1 fruit fly cellular context compared by ENCODE assay signal in genomic region chr3L:21037404-21037803, dm6.
A peak's percentile ranks its signal among the peaks of the same experiment; 100 is the strongest.
TF ChIP-seq lines count a peak whose summit lies in the region.

No protein-coding gene starts in this region.

TF ChIP-seq in whole organism, embryonic, 481 proteins besides CTCF, POLR2A, EP300 and RAD21 (continued from another document and continues in another):
- TF ChIP-seq run (tag; optimal IDR thresholded peaks at IDR 0.05; lab: Kevin White, UChicago), result peak; percentile 69
- TF ChIP-seq Atf6 (GFP tag; IDR thresholded peaks at IDR 0.05; lab: Robert Waterston, UW), result peak; percentile 84
- peak; percentile 78 for TF ChIP-seq Meics (GFP tag; optimal IDR thresholded peaks at IDR 0.05; lab: Kevin White, UChicago)
- peak; percentile 27 for TF ChIP-seq Elba2 (GFP tag; optimal IDR thresholded peaks at IDR 0.05; lab: Kevin White, UChicago)
- peak; percentile 78 for TF ChIP-seq Fer3 (tag; optimal IDR thresholded peaks at IDR 0.05; lab: Kevin White, UChicago)
- TF ChIP-seq ERR (GFP tag; optimal IDR thresholded peaks at IDR 0.05; lab: Kevin White, UChicago), result peak; percentile 43
- TF ChIP-seq CG1603 (tag; optimal IDR thresholded peaks at IDR 0.05; lab: Kevin White, UChicago), result peak; percentile 62
- peak; percentile 64; the same call in 1 of the 2 replicates for TF ChIP-seq CG32767 (GFP tag; IDR thresholded peaks at IDR 0.05; lab: Robert Waterston, UW)
- TF ChIP-seq gcm2 (GFP tag; optimal IDR thresholded peaks at IDR 0.05; lab: Kevin White, UChicago), result no peak
- TF ChIP-seq CG10147 (GFP tag; optimal IDR thresholded peaks at IDR 0.05; lab: Kevin White, UChicago), result peak; percentile 71
- TF ChIP-seq Bdp1 (GFP tag; optimal IDR thresholded peaks at IDR 0.05; lab: Kevin White, UChicago), result peak; percentile 16
- TF ChIP-seq CG11723 (GFP tag; optimal IDR thresholded peaks at IDR 0.05; lab: Kevin White, UChicago), result peak; percentile 56
- TF ChIP-seq Antp (GFP tag; optimal IDR thresholded peaks at IDR 0.05; lab: Kevin White, UChicago), result peak; percentile 35
- peak; percentile 42 for TF ChIP-seq CG31388 (GFP tag; optimal IDR thresholded peaks at IDR 0.05; lab: Kevin White, UChicago)
- no peak for TF ChIP-seq bbx (GFP tag; IDR thresholded peaks at IDR 0.05; lab: Robert Waterston, UW; ENCODE audit: partially characterized antibody)
- peak; percentile 67 for TF ChIP-seq CG12219 (GFP tag; optimal IDR thresholded peaks at IDR 0.05; lab: Kevin White, UChicago)
- no peak for TF ChIP-seq CG9876 (GFP tag; optimal IDR thresholded peaks at IDR 0.05; lab: Kevin White, UChicago)
- TF ChIP-seq CG4820 (GFP tag; optimal IDR thresholded peaks at IDR 0.05; lab: Kevin White, UChicago), result peak; percentile 63
- no peak for TF ChIP-seq stwl (tag; optimal IDR thresholded peaks at IDR 0.05; lab: Kevin White, UChicago)
- TF ChIP-seq Dip2 (GFP tag; IDR thresholded peaks at IDR 0.05; lab: Robert Waterston, UW), result no peak
- TF ChIP-seq CG2678 (tag; optimal IDR thresholded peaks at IDR 0.05; lab: Kevin White, UChicago), result peak; percentile 91
- TF ChIP-seq TFAM (GFP tag; optimal IDR thresholded peaks at IDR 0.05; lab: Kevin White, UChicago), result no peak
- peak; percentile 59 for TF ChIP-seq scrt (GFP tag; optimal IDR thresholded peaks at IDR 0.05; lab: Kevin White, UChicago)
- TF ChIP-seq ems (GFP tag; optimal IDR thresholded peaks at IDR 0.05; lab: Kevin White, UChicago), result peak; percentile 80
- peak; percentile 34 for TF ChIP-seq CHES-1-like (GFP tag; optimal IDR thresholded peaks at IDR 0.05; lab: Kevin White, UChicago)
- peak; percentile 59 for TF ChIP-seq CG9437 (GFP tag; optimal IDR thresholded peaks at IDR 0.05; lab: Kevin White, UChicago)
- TF ChIP-seq cas (GFP tag; IDR thresholded peaks at IDR 0.05; lab: Robert Waterston, UW), result no peak
- TF ChIP-seq CG13894 (tag; optimal IDR thresholded peaks at IDR 0.05; lab: Kevin White, UChicago), result peak; percentile 54
- TF ChIP-seq CG7963 (GFP tag; IDR thresholded peaks at IDR 0.05; lab: Robert Waterston, UW; ENCODE audit: partially characterized antibody), result no peak
- TF ChIP-seq CG12236 (GFP tag; optimal IDR thresholded peaks at IDR 0.05; lab: Kevin White, UChicago), result peak; percentile 54
- peak; percentile 53 for TF ChIP-seq CG3065 (GFP tag; optimal IDR thresholded peaks at IDR 0.05; lab: Kevin White, UChicago)
- peak; percentile 53 for TF ChIP-seq pum (GFP tag; optimal IDR thresholded peaks at IDR 0.05; lab: Kevin White, UChicago)
- TF ChIP-seq dati (GFP tag; IDR thresholded peaks at IDR 0.05; lab: Robert Waterston, UW), result no peak
- no peak for TF ChIP-seq Opbp (GFP tag; IDR thresholded peaks at IDR 0.05; lab: Robert Waterston, UW; ENCODE audit: partially characterized antibody)
- TF ChIP-seq mirr (GFP tag; optimal IDR thresholded peaks at IDR 0.05; lab: Kevin White, UChicago), result no peak
- TF ChIP-seq Dek (tag; optimal IDR thresholded peaks at IDR 0.05; lab: Kevin White, UChicago), result peak; percentile 67
- no peak for TF ChIP-seq fd102C (GFP tag; optimal IDR thresholded peaks at IDR 0.05; lab: Kevin White, UChicago)
- TF ChIP-seq wek (GFP tag; optimal IDR thresholded peaks at IDR 0.05; lab: Kevin White, UChicago), result peak; percentile 34
- TF ChIP-seq CG6254 (GFP tag; optimal IDR thresholded peaks at IDR 0.05; lab: Kevin White, UChicago), result peak; percentile 57
- peak; percentile 47 for TF ChIP-seq CG8089 (GFP tag; optimal IDR thresholded peaks at IDR 0.05; lab: Kevin White, UChicago)
- TF ChIP-seq vnd (GFP tag; IDR thresholded peaks at IDR 0.05; lab: Robert Waterston, UW; ENCODE audit: partially characterized antibody), result no peak
- peak; percentile 31; the same call in 1 of the 2 replicates for TF ChIP-seq ham (GFP tag; IDR thresholded peaks at IDR 0.05; lab: Robert Waterston, UW)
- no peak for TF ChIP-seq gfzf (GFP tag; optimal IDR thresholded peaks at IDR 0.05; lab: Kevin White, UChicago)
- peak; percentile 31 for TF ChIP-seq btn (GFP tag; optimal IDR thresholded peaks at IDR 0.05; lab: Kevin White, UChicago)
- no peak for TF ChIP-seq p53 (GFP tag; optimal IDR thresholded peaks at IDR 0.05; lab: Kevin White, UChicago)
- peak; percentile 67 for TF ChIP-seq Abd-B (GFP tag; optimal IDR thresholded peaks at IDR 0.05; lab: Kevin White, UChicago)
- TF ChIP-seq crp (GFP tag; optimal IDR thresholded peaks at IDR 0.05; lab: Kevin White, UChicago), result peak in 1 of 2 experiments; percentile 13
- peak; percentile 42 for TF ChIP-seq Ets97D (GFP tag; optimal IDR thresholded peaks at IDR 0.05; lab: Kevin White, UChicago)
- peak; percentile 51; the same call in 2 of the 3 replicates for TF ChIP-seq CG14050 (GFP tag; IDR thresholded peaks at IDR 0.05; lab: Robert Waterston, UW)
- TF ChIP-seq org-1 (GFP tag; optimal IDR thresholded peaks at IDR 0.05; lab: Kevin White, UChicago), result peak; percentile 57
- no peak for TF ChIP-seq aop (GFP tag; IDR thresholded peaks at IDR 0.05; lab: Robert Waterston, UW)
- peak; percentile 77 for TF ChIP-seq CG3847 (GFP tag; IDR thresholded peaks at IDR 0.05; lab: Robert Waterston, UW)
- no peak for TF ChIP-seq CG42726 (GFP tag; IDR thresholded peaks at IDR 0.05; lab: Robert Waterston, UW; ENCODE audit: partially characterized antibody)
- peak; percentile 66 for TF ChIP-seq Nf-YB (GFP tag; optimal IDR thresholded peaks at IDR 0.05; lab: Kevin White, UChicago)
- TF ChIP-seq CG11456 (GFP tag; IDR thresholded peaks at IDR 0.05; lab: Robert Waterston, UW), result no peak; the same call in 2 of the 3 replicates
- 0 out of 3 replicates have a peak, but pooled peaks have one; percentile 38 for TF ChIP-seq Mrtf (GFP tag; IDR thresholded peaks at IDR 0.05; lab: Robert Waterston, UW)
- peak; percentile 37; the same call in 1 of the 2 replicates for TF ChIP-seq CG6272 (GFP tag; IDR thresholded peaks at IDR 0.05; lab: Robert Waterston, UW)
- TF ChIP-seq CG8388 (GFP tag; optimal IDR thresholded peaks at IDR 0.05; lab: Kevin White, UChicago), result peak; percentile 87
- TF ChIP-seq B-H1 (GFP tag; IDR thresholded peaks at IDR 0.05; lab: Robert Waterston, UW), result peak; percentile 47; the same call in 2 of the 3 replicates
- peak; percentile 31 for TF ChIP-seq CG2116 (GFP tag; optimal IDR thresholded peaks at IDR 0.05; lab: Kevin White, UChicago)
- peak; percentile 78 for TF ChIP-seq CG10209 (GFP tag; optimal IDR thresholded peaks at IDR 0.05; lab: Kevin White, UChicago)
- TF ChIP-seq CG18599 (GFP tag; optimal IDR thresholded peaks at IDR 0.05; lab: Kevin White, UChicago), result peak; percentile 80
- no peak for TF ChIP-seq CG15073 (GFP tag; optimal IDR thresholded peaks at IDR 0.05; lab: Kevin White, UChicago)
- peak; percentile 66 for TF ChIP-seq bab2 (GFP tag; optimal IDR thresholded peaks at IDR 0.05; lab: Kevin White, UChicago)
- peak; percentile 66 for TF ChIP-seq al (GFP tag; IDR thresholded peaks at IDR 0.05; lab: Robert Waterston, UW)
- TF ChIP-seq Hr51 (GFP tag; optimal IDR thresholded peaks at IDR 0.05; lab: Kevin White, UChicago), result peak; percentile 44 to 88
- peak; percentile 60 for TF ChIP-seq nerfin-1 (tag; optimal IDR thresholded peaks at IDR 0.05; lab: Kevin White, UChicago)
- TF ChIP-seq eyg (GFP tag; optimal IDR thresholded peaks at IDR 0.05; lab: Kevin White, UChicago), result peak; percentile 32
- peak; percentile 53 for TF ChIP-seq CG32772 (GFP tag; IDR thresholded peaks at IDR 0.05; lab: Robert Waterston, UW)
- TF ChIP-seq CG15696 (tag; optimal IDR thresholded peaks at IDR 0.05; lab: Kevin White, UChicago), result peak; percentile 10
- TF ChIP-seq CG10565 (GFP tag; optimal IDR thresholded peaks at IDR 0.05; lab: Kevin White, UChicago), result no peak
- no peak for TF ChIP-seq CG4282 (GFP tag; optimal IDR thresholded peaks at IDR 0.05; lab: Kevin White, UChicago)
- no peak for TF ChIP-seq CG8765 (GFP tag; IDR thresholded peaks at IDR 0.05; lab: Robert Waterston, UW)
- TF ChIP-seq salm (tag; optimal IDR thresholded peaks at IDR 0.05; lab: Kevin White, UChicago), result peak; percentile 55
- peak; percentile 65 for TF ChIP-seq Rfx (GFP tag; IDR thresholded peaks at IDR 0.05; lab: Robert Waterston, UW)
- peak; percentile 40; the same call in 2 of the 3 replicates for TF ChIP-seq CG34422 (GFP tag; IDR thresholded peaks at IDR 0.05; lab: Robert Waterston, UW)
- TF ChIP-seq CG6791 (GFP tag; IDR thresholded peaks at IDR 0.05; lab: Robert Waterston, UW; ENCODE audit: partially characterized antibody), result no peak
- no peak for TF ChIP-seq pzg (GFP tag; optimal IDR thresholded peaks at IDR 0.05; lab: Kevin White, UChicago)
- peak; percentile 29 for TF ChIP-seq Sry-δ (GFP tag; optimal IDR thresholded peaks at IDR 0.05; lab: Kevin White, UChicago)
- peak; percentile 24 for TF ChIP-seq CG15011 (GFP tag; optimal IDR thresholded peaks at IDR 0.05; lab: Kevin White, UChicago)
- TF ChIP-seq CG6689 (GFP tag; IDR thresholded peaks at IDR 0.05; lab: Robert Waterston, UW), result peak; percentile 83
- peak; percentile 59 for TF ChIP-seq CG15514 (GFP tag; optimal IDR thresholded peaks at IDR 0.05; lab: Kevin White, UChicago)
- peak; percentile 74 for TF ChIP-seq CG12942 (GFP tag; optimal IDR thresholded peaks at IDR 0.05; lab: Kevin White, UChicago)
- TF ChIP-seq danr (GFP tag; IDR thresholded peaks at IDR 0.05; lab: Robert Waterston, UW), result peak; percentile 49; the same call in 1 of the 2 replicates
- TF ChIP-seq D19B (GFP tag; optimal IDR thresholded peaks at IDR 0.05; lab: Kevin White, UChicago), result peak; percentile 35
- TF ChIP-seq gcm (GFP tag; optimal IDR thresholded peaks at IDR 0.05; lab: Kevin White, UChicago), result peak; percentile 93
- TF ChIP-seq tx (GFP tag; optimal IDR thresholded peaks at IDR 0.05; lab: Kevin White, UChicago), result peak; percentile 52
- peak; percentile 65 for TF ChIP-seq twi (tag; optimal IDR thresholded peaks at IDR 0.05; lab: Kevin White, UChicago)
- peak; percentile 37 for TF ChIP-seq slp2 (GFP tag; optimal IDR thresholded peaks at IDR 0.05; lab: Kevin White, UChicago)
- TF ChIP-seq Dip3 (GFP tag; optimal IDR thresholded peaks at IDR 0.05; lab: Kevin White, UChicago), result peak; percentile 53
- peak; percentile 43 for TF ChIP-seq Poxn (GFP tag; IDR thresholded peaks at IDR 0.05; lab: Robert Waterston, UW)
- TF ChIP-seq CG4424 (GFP tag; optimal IDR thresholded peaks at IDR 0.05; lab: Kevin White, UChicago), result peak; percentile 79
- TF ChIP-seq CG8281 (tag; optimal IDR thresholded peaks at IDR 0.05; lab: Kevin White, UChicago), result peak; percentile 49
- TF ChIP-seq CG2712 (tag; optimal IDR thresholded peaks at IDR 0.05; lab: Kevin White, UChicago), result peak; percentile 88
- no peak for TF ChIP-seq mld (GFP tag; IDR thresholded peaks at IDR 0.05; lab: Robert Waterston, UW; ENCODE audit: partially characterized antibody)
- TF ChIP-seq CG30431 (GFP tag; optimal IDR thresholded peaks at IDR 0.05; lab: Kevin White, UChicago), result no peak
- TF ChIP-seq CG7357 (GFP tag; IDR thresholded peaks at IDR 0.05; lab: Robert Waterston, UW), result peak; percentile 57; the same call in 2 of the 3 replicates
- TF ChIP-seq Gsc (GFP tag; IDR thresholded peaks at IDR 0.05; lab: Robert Waterston, UW), result no peak
- TF ChIP-seq Fer2 (tag; optimal IDR thresholded peaks at IDR 0.05; lab: Kevin White, UChicago), result peak; percentile 39
- TF ChIP-seq C15 (GFP tag; IDR thresholded peaks at IDR 0.05; lab: Robert Waterston, UW), result peak; percentile 60; the same call in 1 of the 3 replicates
- TF ChIP-seq dan (GFP tag; IDR thresholded peaks at IDR 0.05; lab: Robert Waterston, UW), result no peak
- peak; percentile 56 for TF ChIP-seq CG18619 (GFP tag; optimal IDR thresholded peaks at IDR 0.05; lab: Kevin White, UChicago)
- TF ChIP-seq gt (GFP tag; IDR thresholded peaks at IDR 0.05; lab: Robert Waterston, UW), result no peak
- peak; percentile 70 for TF ChIP-seq CG11247 (GFP tag; IDR thresholded peaks at IDR 0.05; lab: Robert Waterston, UW)
- TF ChIP-seq Oli (tag; optimal IDR thresholded peaks at IDR 0.05; lab: Kevin White, UChicago), result peak; percentile 86
- no peak for TF ChIP-seq BEAF-32 (GFP tag; optimal IDR thresholded peaks at IDR 0.05; lab: Kevin White, UChicago)
- peak; percentile 88 for TF ChIP-seq CG8924 (tag; optimal IDR thresholded peaks at IDR 0.05; lab: Kevin White, UChicago)
- peak; percentile 81 for TF ChIP-seq CG14710 (tag; optimal IDR thresholded peaks at IDR 0.05; lab: Kevin White, UChicago)
- peak; percentile 40 for TF ChIP-seq kah (GFP tag; optimal IDR thresholded peaks at IDR 0.05; lab: Kevin White, UChicago)
- TF ChIP-seq CG7987 (GFP tag; optimal IDR thresholded peaks at IDR 0.05; lab: Kevin White, UChicago), result no peak
- TF ChIP-seq ci (GFP tag; IDR thresholded peaks at IDR 0.05; lab: Robert Waterston, UW), result peak; percentile 82
- peak; percentile 13 for TF ChIP-seq CG3995 (GFP tag; optimal IDR thresholded peaks at IDR 0.05; lab: Kevin White, UChicago)
- TF ChIP-seq Drgx (GFP tag; IDR thresholded peaks at IDR 0.05; lab: Robert Waterston, UW), result peak; percentile 69; the same call in 1 of the 2 replicates
- TF ChIP-seq CG17361 (GFP tag; IDR thresholded peaks at IDR 0.05; lab: Robert Waterston, UW), result peak; percentile 82
- TF ChIP-seq HLH54F (GFP tag; optimal IDR thresholded peaks at IDR 0.05; lab: Kevin White, UChicago), result peak; percentile 54
- TF ChIP-seq sens (GFP tag; lab: Kevin White, UChicago), result peak; percentile 96
- peak; percentile 71 for TF ChIP-seq ttk (GFP tag; IDR thresholded peaks at IDR 0.05; lab: Robert Waterston, UW)
- peak; percentile 76 for TF ChIP-seq Fer1 (GFP tag; optimal IDR thresholded peaks at IDR 0.05; lab: Kevin White, UChicago)
- TF ChIP-seq nerfin-2 (GFP tag; IDR thresholded peaks at IDR 0.05; lab: Robert Waterston, UW; ENCODE audit: partially characterized antibody), result no peak
- TF ChIP-seq CG4707 (GFP tag; optimal IDR thresholded peaks at IDR 0.05; lab: Kevin White, UChicago), result peak; percentile 65
- TF ChIP-seq fd3F (GFP tag; optimal IDR thresholded peaks at IDR 0.05; lab: Kevin White, UChicago), result peak; percentile 66
- peak; percentile 82 for TF ChIP-seq az2 (GFP tag; optimal IDR thresholded peaks at IDR 0.05; lab: Kevin White, UChicago)
- TF ChIP-seq lab (GFP tag; optimal IDR thresholded peaks at IDR 0.05; lab: Kevin White, UChicago), result peak; percentile 83
- TF ChIP-seq wdn (GFP tag; IDR thresholded peaks at IDR 0.05; lab: Robert Waterston, UW), result peak; percentile 78
- TF ChIP-seq Blimp-1 (GFP tag; optimal IDR thresholded peaks at IDR 0.05; lab: Kevin White, UChicago), result peak; percentile 88
- peak; percentile 85 for TF ChIP-seq phol (tag; optimal IDR thresholded peaks at IDR 0.05; lab: Kevin White, UChicago)
- TF ChIP-seq CG43689 (GFP tag; IDR thresholded peaks at IDR 0.05; lab: Robert Waterston, UW), result peak; percentile 37; the same call in 1 of the 2 replicates
- peak; percentile 77 for TF ChIP-seq HLH3B (GFP tag; IDR thresholded peaks at IDR 0.05; lab: Robert Waterston, UW)
- TF ChIP-seq CG4328 (GFP tag; optimal IDR thresholded peaks at IDR 0.05; lab: Kevin White, UChicago), result peak; percentile 51
- TF ChIP-seq CG2120 (GFP tag; optimal IDR thresholded peaks at IDR 0.05; lab: Kevin White, UChicago), result peak; percentile 87
